Worm (Caenorhabditis elegans): Measurements from ENCODE around the gene grdn-1.

DNA sequence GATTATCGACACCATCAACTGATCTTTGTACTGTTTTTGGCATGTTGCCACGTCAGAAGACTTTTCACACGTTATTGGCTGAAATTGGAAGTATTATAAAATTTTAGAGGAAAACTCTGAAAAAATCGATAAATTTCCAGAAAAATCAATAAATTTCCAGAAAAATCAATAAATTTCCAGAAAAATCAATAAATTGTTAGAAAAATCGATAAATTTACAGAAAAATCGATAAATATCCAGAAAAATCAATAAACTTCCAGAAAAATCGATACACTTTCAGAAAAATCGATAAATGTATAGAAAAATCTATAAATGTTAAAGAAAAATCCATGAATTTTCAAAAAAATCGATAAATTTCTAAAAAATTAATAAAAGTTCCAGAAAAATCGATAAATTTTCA is 36.4 kb downstream of the grdn-1 start:
- TF ChIP-seq sptf-1 (tag; optimal IDR thresholded peaks at IDR 0.05): no peak
- no peak for TF ChIP-seq efl-1 (optimal IDR thresholded peaks at IDR 0.05)
- TF ChIP-seq efl-1 (GFP tag; optimal IDR thresholded peaks at IDR 0.05 in 1 of 2): no peak
- TF ChIP-seq elt-3 (tag; optimal IDR thresholded peaks at IDR 0.05): no peak
- no peak for TF ChIP-seq nhr-76 (tag; optimal IDR thresholded peaks at IDR 0.05)
- no peak for TF ChIP-seq mep-1 (tag; optimal IDR thresholded peaks at IDR 0.05)
- TF ChIP-seq elt-2 (tag; optimal IDR thresholded peaks at IDR 0.05): no peak
- TF ChIP-seq lin-13 (GFP tag; optimal IDR thresholded peaks at IDR 0.05): no peak
- no peak for TF ChIP-seq ama-1 (optimal IDR thresholded peaks at IDR 0.05)

Data from whole organism, L1 larva.